Comparison of ENCODE assay signal across 3 fruit fly cellular contexts in the genomic region with DNA sequence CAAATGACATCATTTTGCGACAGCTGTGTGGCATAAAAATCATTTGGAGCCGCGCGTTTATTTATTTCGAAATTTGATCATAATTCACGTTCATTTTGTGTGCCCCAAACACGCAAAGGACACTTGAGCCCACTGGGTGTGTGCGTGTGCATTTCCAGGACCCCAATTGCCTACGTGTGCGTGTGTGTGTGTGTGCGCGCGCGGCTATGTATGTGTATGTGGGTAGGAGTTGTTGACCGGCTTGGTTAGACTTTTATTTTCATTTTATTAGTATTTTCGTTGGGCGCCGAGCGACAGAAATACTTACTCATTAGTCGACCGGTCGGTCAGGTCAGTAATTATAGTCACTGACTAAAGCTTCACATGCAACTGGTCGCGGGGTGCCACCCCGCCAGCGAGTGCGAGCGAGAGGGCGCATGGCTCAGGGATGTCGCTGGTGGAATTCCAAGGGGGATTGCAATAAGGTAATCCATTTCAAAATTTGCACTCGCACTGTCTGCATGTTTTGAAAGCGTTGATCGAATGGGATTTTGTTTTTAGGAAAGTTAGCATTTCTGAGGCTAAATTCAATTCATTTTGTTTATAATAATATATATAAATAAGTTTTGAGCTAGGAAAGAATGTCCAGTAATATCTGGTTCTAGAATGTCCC.
TF ChIP-seq lines count a peak whose summit lies in the region.

No protein-coding gene starts in this region.

TF ChIP-seq in whole organism, embryonic, 481 proteins besides CTCF, POLR2A, EP300 and RAD21 (continued from another document and continues in another):
- TF ChIP-seq Ptx1 (GFP tag; IDR thresholded peaks at IDR 0.05; lab: Robert Waterston, UW) (peak; percentile 64; the same call in 1 of the 2 replicates), knrl (GFP tag; IDR thresholded peaks at IDR 0.05; lab: Robert Waterston, UW; ENCODE audit: partially characterized antibody) (no peak), pan (optimal IDR thresholded peaks at IDR 0.05; lab: Kevin White, UChicago) (no peak), pan (GFP tag; optimal IDR thresholded peaks at IDR 0.05 in 1 of 2, IDR thresholded peaks at IDR 0.05 in 1 of 2) (peak in 1 of 2 experiments; percentile 62), CG11695 (GFP tag; IDR thresholded peaks at IDR 0.05; lab: Robert Waterston, UW) (peak; percentile 62), CG11247 (GFP tag; IDR thresholded peaks at IDR 0.05; lab: Robert Waterston, UW) (peak; percentile 32; the same call in 1 of the 2 replicates), CG8944 (GFP tag; optimal IDR thresholded peaks at IDR 0.05; lab: Kevin White, UChicago) (peak; percentile 30), CG12104 (GFP tag; optimal IDR thresholded peaks at IDR 0.05; lab: Kevin White, UChicago) (peak; percentile 19), CG18599 (GFP tag; optimal IDR thresholded peaks at IDR 0.05; lab: Kevin White, UChicago) (peak; percentile 65), Antp (GFP tag; optimal IDR thresholded peaks at IDR 0.05; lab: Kevin White, UChicago) (peak; percentile 32), sisA (GFP tag; IDR thresholded peaks at IDR 0.05; lab: Robert Waterston, UW) (peak; percentile 69), lbe (GFP tag; optimal IDR thresholded peaks at IDR 0.05; lab: Kevin White, UChicago) (peak; percentile 43), CG15514 (GFP tag; optimal IDR thresholded peaks at IDR 0.05; lab: Kevin White, UChicago) (no peak), CG2678 (tag; optimal IDR thresholded peaks at IDR 0.05; lab: Kevin White, UChicago) (peak; percentile 55), CG4730 (GFP tag; IDR thresholded peaks at IDR 0.05; lab: Robert Waterston, UW) (0 out of 2 replicates have a peak, but pooled peaks have one; percentile 19), ken (GFP tag; IDR thresholded peaks at IDR 0.05; lab: Robert Waterston, UW) (0 out of 3 replicates have a peak, but pooled peaks have one; percentile 35), scrt (GFP tag; optimal IDR thresholded peaks at IDR 0.05; lab: Kevin White, UChicago) (peak; percentile 76), CG1832 (GFP tag; optimal IDR thresholded peaks at IDR 0.05; lab: Kevin White, UChicago) (peak; percentile 76), her (GFP tag; optimal IDR thresholded peaks at IDR 0.05; lab: Kevin White, UChicago) (no peak), pho (GFP tag; optimal IDR thresholded peaks at IDR 0.05; lab: Kevin White, UChicago) (peak; percentile 23), CG16815 (GFP tag; optimal IDR thresholded peaks at IDR 0.05; lab: Kevin White, UChicago) (peak; percentile 29), CG32767 (GFP tag; IDR thresholded peaks at IDR 0.05; lab: Robert Waterston, UW) (0 out of 2 replicates have a peak, but pooled peaks have one; percentile 31), CG4328 (GFP tag; optimal IDR thresholded peaks at IDR 0.05; lab: Kevin White, UChicago) (no peak), Trl (optimal IDR thresholded peaks at IDR 0.05; lab: Kevin White, UChicago) (no peak), Trl (GFP tag; optimal IDR thresholded peaks at IDR 0.05; lab: Kevin White, UChicago) (peak; percentile 46), CG8478 (optimal IDR thresholded peaks at IDR 0.05; lab: Kevin White, UChicago) (no peak), cg (GFP tag; optimal IDR thresholded peaks at IDR 0.05; lab: Kevin White, UChicago) (peak; percentile 87), CG34422 (GFP tag; IDR thresholded peaks at IDR 0.05; lab: Robert Waterston, UW) (peak; percentile 56; the same call in 1 of the 3 replicates), Meics (GFP tag; optimal IDR thresholded peaks at IDR 0.05; lab: Kevin White, UChicago) (peak; percentile 50), Usf (GFP tag; optimal IDR thresholded peaks at IDR 0.05; lab: Kevin White, UChicago) (no peak), nerfin-1 (tag; optimal IDR thresholded peaks at IDR 0.05; lab: Kevin White, UChicago) (peak; percentile 67), Hr3 (GFP tag; optimal IDR thresholded peaks at IDR 0.05; lab: Kevin White, UChicago) (peak; percentile 64), CG8388 (GFP tag; optimal IDR thresholded peaks at IDR 0.05; lab: Kevin White, UChicago) (peak; percentile 27), CG11398 (GFP tag; optimal IDR thresholded peaks at IDR 0.05; lab: Kevin White, UChicago) (no peak), ATbp (GFP tag; optimal IDR thresholded peaks at IDR 0.05; lab: Kevin White, UChicago) (peak; percentile 37), salm (tag; optimal IDR thresholded peaks at IDR 0.05; lab: Kevin White, UChicago) (no peak), nmo (GFP tag; optimal IDR thresholded peaks at IDR 0.05; lab: Kevin White, UChicago) (peak; percentile 27), CG10274 (GFP tag; optimal IDR thresholded peaks at IDR 0.05; lab: Kevin White, UChicago) (no peak), CG17612 (GFP tag; IDR thresholded peaks at IDR 0.05; lab: Robert Waterston, UW) (0 out of 2 replicates have a peak, but pooled peaks have one; percentile 41)

TF ChIP-seq in whole organism, prepupa, 60 proteins besides CTCF, POLR2A, EP300 and RAD21 (continued from another document):
- peak; percentile 8 for TF ChIP-seq fd59A (GFP tag; optimal IDR thresholded peaks at IDR 0.05; lab: Kevin White, UChicago)
- no peak for TF ChIP-seq CG6854 (GFP tag; optimal IDR thresholded peaks at IDR 0.05; lab: Kevin White, UChicago)
- peak; percentile 10 for TF ChIP-seq Eip93F (GFP tag; optimal IDR thresholded peaks at IDR 0.05; lab: Kevin White, UChicago)
- peak; percentile 52 for TF ChIP-seq CG7368 (GFP tag; optimal IDR thresholded peaks at IDR 0.05; lab: Kevin White, UChicago)
- peak; percentile 67 for TF ChIP-seq CG11294 (GFP tag; IDR thresholded peaks at IDR 0.05; lab: Robert Waterston, UW)
- peak; percentile 72 for TF ChIP-seq Hr39 (GFP tag; optimal IDR thresholded peaks at IDR 0.05; lab: Kevin White, UChicago)
- TF ChIP-seq OdsH (GFP tag; optimal IDR thresholded peaks at IDR 0.05; lab: Kevin White, UChicago): peak; percentile 85
- TF ChIP-seq eg (GFP tag; IDR thresholded peaks at IDR 0.05; lab: Robert Waterston, UW): peak; percentile 84
- TF ChIP-seq Sox14 (GFP tag; optimal IDR thresholded peaks at IDR 0.05; lab: Kevin White, UChicago): peak; percentile 61
- peak; percentile 85 for TF ChIP-seq svp (GFP tag; lab: Kevin White, UChicago)
- peak; percentile 68 for TF ChIP-seq lz (GFP tag; optimal IDR thresholded peaks at IDR 0.05; lab: Kevin White, UChicago)
- no peak for TF ChIP-seq fd85E (GFP tag; optimal IDR thresholded peaks at IDR 0.05; lab: Kevin White, UChicago)
- TF ChIP-seq fkh (GFP tag; optimal IDR thresholded peaks at IDR 0.05; lab: Kevin White, UChicago): no peak
- peak; percentile 28 for TF ChIP-seq CG8319 (GFP tag; optimal IDR thresholded peaks at IDR 0.05; lab: Kevin White, UChicago)
- TF ChIP-seq Smox (GFP tag; optimal IDR thresholded peaks at IDR 0.05; lab: Kevin White, UChicago): peak; percentile 61
- TF ChIP-seq CG4318 (GFP tag; optimal IDR thresholded peaks at IDR 0.05; lab: Kevin White, UChicago): peak; percentile 76
- TF ChIP-seq Sox15 (GFP tag; optimal IDR thresholded peaks at IDR 0.05; lab: Kevin White, UChicago): peak; percentile 30
- peak; percentile 53 for TF ChIP-seq CG6792 (GFP tag; optimal IDR thresholded peaks at IDR 0.05; lab: Kevin White, UChicago)
- TF ChIP-seq dac (GFP tag; optimal IDR thresholded peaks at IDR 0.05; lab: Kevin White, UChicago): peak; percentile 75
- no peak for TF ChIP-seq vri (GFP tag; optimal IDR thresholded peaks at IDR 0.05; lab: Kevin White, UChicago)
- peak; percentile 75 for TF ChIP-seq Eip78C (GFP tag; lab: Kevin White, UChicago)
- peak; percentile 77 for TF ChIP-seq acj6 (GFP tag; optimal IDR thresholded peaks at IDR 0.05; lab: Kevin White, UChicago)
- TF ChIP-seq esn (GFP tag; optimal IDR thresholded peaks at IDR 0.05; lab: Kevin White, UChicago): peak; percentile 70
- peak; percentile 86 for TF ChIP-seq CG6163 (GFP tag; IDR thresholded peaks at IDR 0.05; lab: Robert Waterston, UW)
- TF ChIP-seq CG10631 (GFP tag; optimal IDR thresholded peaks at IDR 0.05; lab: Kevin White, UChicago): peak; percentile 79
- peak; percentile 62 for TF ChIP-seq topi (GFP tag; optimal IDR thresholded peaks at IDR 0.05; lab: Kevin White, UChicago)
- peak; percentile 66 for TF ChIP-seq CG10669 (GFP tag; optimal IDR thresholded peaks at IDR 0.05; lab: Kevin White, UChicago)
- TF ChIP-seq Eip75B (GFP tag; optimal IDR thresholded peaks at IDR 0.05; lab: Kevin White, UChicago): peak; percentile 53
- peak; percentile 73 for TF ChIP-seq CG31627 (GFP tag; optimal IDR thresholded peaks at IDR 0.05; lab: Kevin White, UChicago)
- peak; percentile 45 to 52 for TF ChIP-seq salr (GFP tag; optimal IDR thresholded peaks at IDR 0.05; lab: Kevin White, UChicago)
- TF ChIP-seq CG3032 (tag; optimal IDR thresholded peaks at IDR 0.05; lab: Kevin White, UChicago): peak; percentile 59
- peak; percentile 61 for TF ChIP-seq CG6808 (GFP tag; optimal IDR thresholded peaks at IDR 0.05; lab: Kevin White, UChicago)
- TF ChIP-seq CG34406 (GFP tag; optimal IDR thresholded peaks at IDR 0.05; lab: Kevin White, UChicago): peak; percentile 56
- TF ChIP-seq dsx (GFP tag; optimal IDR thresholded peaks at IDR 0.05; lab: Kevin White, UChicago; ENCODE audit: poor library complexity, severe bottlenecking): peak; percentile 47
- TF ChIP-seq Blimp-1 (GFP tag; optimal IDR thresholded peaks at IDR 0.05; lab: Kevin White, UChicago): peak; percentile 48
- peak; percentile 74 for TF ChIP-seq CG8119 (GFP tag; IDR thresholded peaks at IDR 0.05; lab: Robert Waterston, UW)
- TF ChIP-seq CG1621 (tag; optimal IDR thresholded peaks at IDR 0.05; lab: Kevin White, UChicago): peak; percentile 49
- TF ChIP-seq CG16779 (tag; optimal IDR thresholded peaks at IDR 0.05; lab: Kevin White, UChicago): peak; percentile 63
- TF ChIP-seq spab (GFP tag; optimal IDR thresholded peaks at IDR 0.05; lab: Kevin White, UChicago): peak; percentile 50
- TF ChIP-seq CG6276 (GFP tag; optimal IDR thresholded peaks at IDR 0.05; lab: Kevin White, UChicago): peak; percentile 72
- TF ChIP-seq Hr38 (GFP tag; optimal IDR thresholded peaks at IDR 0.05; lab: Kevin White, UChicago): no peak

TF ChIP-seq in whole organism, wandering third instar larva, 38 proteins besides CTCF, POLR2A, EP300 and RAD21 (continued from another document):
- TF ChIP-seq CG32264 (GFP tag; optimal IDR thresholded peaks at IDR 0.05; lab: Kevin White, UChicago) (no peak), Sp1 (GFP tag; optimal IDR thresholded peaks at IDR 0.05; lab: Kevin White, UChicago) (peak; percentile 28), ey (GFP tag; optimal IDR thresholded peaks at IDR 0.05; lab: Kevin White, UChicago) (peak; percentile 51), HLH106 (tag; optimal IDR thresholded peaks at IDR 0.05; lab: Kevin White, UChicago) (peak; percentile 48), OdsH (GFP tag; optimal IDR thresholded peaks at IDR 0.05; lab: Kevin White, UChicago) (peak; percentile 46), woc (GFP tag; optimal IDR thresholded peaks at IDR 0.05; lab: Kevin White, UChicago) (no peak), Vsx2 (GFP tag; optimal IDR thresholded peaks at IDR 0.05; lab: Kevin White, UChicago; ENCODE audit: partially characterized antibody) (no peak), Rel (GFP tag; optimal IDR thresholded peaks at IDR 0.05; lab: Kevin White, UChicago) (no peak), Rel (tag; optimal IDR thresholded peaks at IDR 0.05; lab: Kevin White, UChicago) (peak; percentile 16), brk (GFP tag; optimal IDR thresholded peaks at IDR 0.05; lab: Kevin White, UChicago) (no peak), Dfd (GFP tag; optimal IDR thresholded peaks at IDR 0.05; lab: Kevin White, UChicago) (no peak), tai (GFP tag; optimal IDR thresholded peaks at IDR 0.05; lab: Kevin White, UChicago) (no peak), Jra (GFP tag; optimal IDR thresholded peaks at IDR 0.05; lab: Kevin White, UChicago) (no peak), sv (GFP tag; optimal IDR thresholded peaks at IDR 0.05; lab: Kevin White, UChicago) (no peak), dl (GFP tag; optimal IDR thresholded peaks at IDR 0.05; lab: Kevin White, UChicago; ENCODE audit: insufficient read depth in 1 of 2, partially characterized antibody in 2 of 2) (no peak), N (GFP tag; optimal IDR thresholded peaks at IDR 0.05; lab: Kevin White, UChicago) (no peak)
